Fruit fly (Drosophila melanogaster) whole organism, embryonic: ENCODE measurements around the gene Spn85F.

Source experiments
- CG16815 ChIP-seq: fragments of 200-800 bp; sonication (Bioruptor generic); optimal IDR thresholded peaks from 3 replicates; lab custom pipeline; 2017; ENCODE audit warnings: missing biosample characterization, mild to moderate bottlenecking, missing genetic modification characterization
- CG17829 ChIP-seq: fragments of 200-800 bp; optimal IDR thresholded peaks from 2 replicates; lab custom pipeline; 2019; ENCODE audit warnings: missing biosample characterization, mild to moderate bottlenecking, missing genetic modification characterization, moderate library complexity
- CG3726 ChIP-seq: fragments of 200-800 bp; sonication (Bioruptor generic); IDR thresholded peaks from 3 replicates; pipeline ENCODE4, ENCODE4 v1.3.6; 2022; ENCODE audit warnings: missing biosample characterization, missing genetic modification characterization
- CG8281 ChIP-seq: fragments of 200-800 bp; sonication (Bioruptor generic); optimal IDR thresholded peaks from 2 replicates; lab custom pipeline; 2018; ENCODE audit warnings: missing biosample characterization, mild to moderate bottlenecking, missing genetic modification characterization, moderate library complexity
- H2.0 ChIP-seq: fragments of 200-800 bp; sonication (Bioruptor generic); IDR thresholded peaks from 2 replicates; pipeline ENCODE4 v1.3.6; 2022; ENCODE audit warnings: missing biosample characterization, missing genetic modification characterization
- HmgD ChIP-seq: fragments of 200-800 bp; sonication (Bioruptor generic); optimal IDR thresholded peaks from 3 replicates; lab custom pipeline; 2016; ENCODE audit warnings: missing biosample characterization, missing genetic modification characterization
- NC2β ChIP-seq: fragments of 200-800 bp; sonication (Bioruptor generic); optimal IDR thresholded peaks from 2 replicates; lab custom pipeline; 2016; ENCODE audit warnings: missing biosample characterization, missing genetic modification characterization
- aop ChIP-seq: fragments of 200-800 bp; sonication (Bioruptor generic); IDR thresholded peaks from 2 replicates; pipeline ENCODE4 v1.3.6; 2022; ENCODE audit warnings: missing biosample characterization, missing genetic modification characterization
- ap ChIP-seq: fragments of 200-800 bp; sonication (Bioruptor generic); IDR thresholded peaks from 2 replicates; pipeline ENCODE4 v1.3.6; 2022; ENCODE audit warnings: missing biosample characterization, missing genetic modification characterization
- chm ChIP-seq: fragments of 200-800 bp; sonication (Bioruptor generic); IDR thresholded peaks from 2 replicates; pipeline ENCODE4 v1.3.6; 2022; ENCODE audit warnings: missing biosample characterization, missing genetic modification characterization
- fd102C ChIP-seq: fragments of 200-800 bp; sonication (Bioruptor generic); optimal IDR thresholded peaks from 2 replicates; lab custom pipeline; 2018; ENCODE audit warnings: missing biosample characterization, mild to moderate bottlenecking, missing genetic modification characterization, moderate library complexity
- onecut ChIP-seq: fragments of 200-800 bp; sonication (Bioruptor generic); IDR thresholded peaks from 2 replicates; pipeline ENCODE4 v1.3.6; 2022; ENCODE audit warnings: missing biosample characterization, missing genetic modification characterization
- ttk ChIP-seq: fragments of 200-800 bp; sonication (Bioruptor generic); IDR thresholded peaks from 2 replicates; pipeline ENCODE4 v2.1.2; 2022; ENCODE audit warnings: missing biosample characterization, missing genetic modification characterization
- tup ChIP-seq: fragments of 200-800 bp; sonication (Bioruptor generic); optimal IDR thresholded peaks from 2 replicates; lab custom pipeline; 2016; ENCODE audit warnings: missing biosample characterization, mild to moderate bottlenecking, missing genetic modification characterization, moderate library complexity

- TF ChIP-seq CG8281 (tag; lab: Kevin White, UChicago) (no peak), NC2β (GFP tag; lab: Kevin White, UChicago) (no peak), ttk (GFP tag; lab: Robert Waterston, UW) (no peak), onecut (GFP tag; lab: Robert Waterston, UW) (no peak), CG3726 (GFP tag; lab: Robert Waterston, UW) (no peak), fd102C (no peak), chm (GFP tag; lab: Robert Waterston, UW) (no peak), HmgD (GFP tag; lab: Kevin White, UChicago) (no peak), H2.0 (GFP tag; lab: Robert Waterston, UW) (no peak), tup (GFP tag; lab: Kevin White, UChicago) (no peak), CG16815 (no peak), aop (GFP tag; lab: Robert Waterston, UW) (no peak), ap (GFP tag; lab: Robert Waterston, UW) (no peak), CG17829 (tag; lab: Kevin White, UChicago) (no peak)
Measured at dm6 chr3R:9956725-9957124, 40.2 kb upstream of the Spn85F start.
